Worm (Caenorhabditis elegans) whole organism, L2 larva: ENCODE data around the gene ret-1.

ENCODE experiments used
- fos-1 ChIP-seq: fragments of 150-350 bp; optimal IDR thresholded peaks from 2 replicates; lab custom pipeline; 2014; ENCODE audit warnings: missing biosample characterization, missing genetic modification characterization
- nhr-11 ChIP-seq: fragments of 150-350 bp; optimal IDR thresholded peaks from 2 replicates; lab custom pipeline; 2014; ENCODE audit warnings: missing biosample characterization, missing genetic modification characterization
- nhr-237 ChIP-seq: fragments of 150-350 bp; optimal IDR thresholded peaks from 2 replicates; lab custom pipeline; 2014; ENCODE audit warnings: missing biosample characterization, missing genetic modification characterization
- nhr-77 ChIP-seq: fragments of 150-350 bp; optimal IDR thresholded peaks from 2 replicates; lab custom pipeline; 2014; ENCODE audit warnings: missing biosample characterization, missing genetic modification characterization
- skn-1 ChIP-seq: sonication (generic microtip); optimal IDR thresholded peaks from 2 replicates; lab custom pipeline; 2017; ENCODE audit warnings: missing biosample characterization, missing genetic modification characterization
- snpc-4 ChIP-seq: fragments of 150-350 bp; optimal IDR thresholded peaks from 2 replicates; lab custom pipeline; 2014; ENCODE audit warnings: missing biosample characterization, missing genetic modification characterization
- unc-62 ChIP-seq: fragments of 150-350 bp; optimal IDR thresholded peaks from 2 replicates; lab custom pipeline; 2014; ENCODE audit warnings: missing biosample characterization, missing genetic modification reagents, missing genetic modification characterization
- ztf-11 ChIP-seq: sonication (generic microtip); optimal IDR thresholded peaks from 2 replicates; lab custom pipeline; 2017; ENCODE audit warnings: missing biosample characterization, missing genetic modification characterization

ce11 chrV:14806204-14806737 is 40.9 kb downstream of the ret-1 start:
- no peak for TF ChIP-seq nhr-237 (tag; lab: Kevin White, UChicago)
- no peak for TF ChIP-seq ztf-11
- TF ChIP-seq unc-62 = no peak
- no peak for TF ChIP-seq snpc-4
- TF ChIP-seq nhr-11 = no peak
- TF ChIP-seq fos-1 (tag; lab: Kevin White, UChicago) = no peak
- TF ChIP-seq skn-1 = no peak
- TF ChIP-seq nhr-77 = no peak
